Worm (Caenorhabditis elegans): ENCODE data around the gene alh-8.

Gene alh-8

ce11 chrII:11721604-11722003, 7.3 kb upstream of the alh-8 start:
- TF ChIP-seq lin-13 (GFP tag; optimal IDR thresholded peaks at IDR 0.05): no peak
- no peak for TF ChIP-seq nhr-129 (tag; optimal IDR thresholded peaks at IDR 0.05)
- no peak for TF ChIP-seq gmeb-1 (tag; optimal IDR thresholded peaks at IDR 0.05)
- no peak for TF ChIP-seq Y55F3AM.14 (GFP tag; optimal IDR thresholded peaks at IDR 0.05)
- no peak for TF ChIP-seq nhr-21 (tag; optimal IDR thresholded peaks at IDR 0.05)
- no peak for TF ChIP-seq lin-39 (tag; optimal IDR thresholded peaks at IDR 0.05)
- TF ChIP-seq F13H6.1 (tag; optimal IDR thresholded peaks at IDR 0.05): no peak
- TF ChIP-seq aly-2 (tag; optimal IDR thresholded peaks at IDR 0.05): no peak
- TF ChIP-seq nhr-11 (tag; optimal IDR thresholded peaks at IDR 0.05): no peak
- TF ChIP-seq elt-1 (tag; optimal IDR thresholded peaks at IDR 0.05): no peak
- TF ChIP-seq mdl-1 (tag; optimal IDR thresholded peaks at IDR 0.05): no peak
- TF ChIP-seq nhr-237 (tag; optimal IDR thresholded peaks at IDR 0.05): no peak
- no peak for TF ChIP-seq C34F6.9 (tag; optimal IDR thresholded peaks at IDR 0.05)
- TF ChIP-seq ztf-11 (tag; optimal IDR thresholded peaks at IDR 0.05): no peak
- TF ChIP-seq mab-5 (tag; optimal IDR thresholded peaks at IDR 0.05): no peak
- TF ChIP-seq mbf-1 (tag; optimal IDR thresholded peaks at IDR 0.05): no peak
- no peak for TF ChIP-seq R02D3.7 (tag; optimal IDR thresholded peaks at IDR 0.05)
- TF ChIP-seq nhr-6 (tag; optimal IDR thresholded peaks at IDR 0.05): no peak
- no peak for TF ChIP-seq ceh-82 (tag; optimal IDR thresholded peaks at IDR 0.05)
- TF ChIP-seq sem-4 (tag; optimal IDR thresholded peaks at IDR 0.05): no peak

ce11 chrII:11722164-11722563, 6.7 kb upstream of the alh-8 start:
- TF ChIP-seq mab-5 (tag; optimal IDR thresholded peaks at IDR 0.05) (no peak), C34F6.9 (tag; optimal IDR thresholded peaks at IDR 0.05) (peak; percentile 40), elt-3 (tag; optimal IDR thresholded peaks at IDR 0.05) (no peak), crh-2 (tag; optimal IDR thresholded peaks at IDR 0.05) (no peak), elt-1 (tag; optimal IDR thresholded peaks at IDR 0.05) (no peak), lin-11 (tag; optimal IDR thresholded peaks at IDR 0.05) (peak; percentile 7), nhr-11 (tag; optimal IDR thresholded peaks at IDR 0.05) (no peak), nhr-6 (tag; optimal IDR thresholded peaks at IDR 0.05) (no peak), ztf-4 (tag; optimal IDR thresholded peaks at IDR 0.05) (no peak), ama-1 (optimal IDR thresholded peaks at IDR 0.05) (no peak), peb-1 (tag; optimal IDR thresholded peaks at IDR 0.05) (no peak), mdl-1 (tag; optimal IDR thresholded peaks at IDR 0.05) (no peak), ztf-11 (tag; optimal IDR thresholded peaks at IDR 0.05) (no peak), ztf-1 (GFP tag; conservative IDR thresholded peaks at IDR 0.05) (no peak), F13H6.1 (tag; optimal IDR thresholded peaks at IDR 0.05) (no peak), lsy-2 (tag; optimal IDR thresholded peaks at IDR 0.05) (peak in 1 of 2 experiments; percentile 23), egl-27 (tag; optimal IDR thresholded peaks at IDR 0.05) (no peak), R02D3.7 (tag; optimal IDR thresholded peaks at IDR 0.05) (no peak), aly-2 (tag; optimal IDR thresholded peaks at IDR 0.05) (no peak), ceh-82 (tag; optimal IDR thresholded peaks at IDR 0.05) (no peak), fos-1 (tag; optimal IDR thresholded peaks at IDR 0.05) (no peak), nhr-129 (tag; optimal IDR thresholded peaks at IDR 0.05) (no peak), unc-62 (GFP tag; optimal IDR thresholded peaks at IDR 0.05) (no peak)

- TF ChIP-seq nhr-129 (tag; optimal IDR thresholded peaks at IDR 0.05) (peak; percentile 77), ama-1 (optimal IDR thresholded peaks at IDR 0.05) (no peak)
Observed at ce11 chrII:11723904-11724303, 5.0 kb upstream of the alh-8 start, which contains the start of gene ldh-1. ldh-1 (plus strand) TSS chrII:11724204.

DNA sequence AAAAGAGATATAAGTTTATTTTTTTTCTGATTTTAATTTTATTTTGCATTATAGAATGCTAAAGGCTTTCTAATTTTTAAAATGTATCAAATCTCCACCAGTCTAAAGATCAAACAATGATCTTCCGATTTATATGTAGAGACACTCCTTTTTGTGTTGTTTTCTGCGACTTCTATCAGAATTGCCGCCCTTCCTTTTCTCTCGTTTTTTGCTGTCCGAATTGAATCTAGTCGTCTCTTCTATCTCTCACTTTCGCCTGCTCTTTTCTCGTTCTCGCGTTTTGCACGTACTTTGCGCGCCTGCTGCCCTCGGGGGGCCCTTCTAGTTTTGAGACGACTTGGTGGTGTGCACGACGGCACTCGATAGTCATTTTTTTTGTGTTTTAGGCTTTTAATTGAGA, 4.5 kb upstream of the alh-8 start:
- TF ChIP-seq ceh-16 (tag; optimal IDR thresholded peaks at IDR 0.05): no peak
- no peak for TF ChIP-seq nhr-77 (tag; optimal IDR thresholded peaks at IDR 0.05)
- TF ChIP-seq snpc-4 (tag; optimal IDR thresholded peaks at IDR 0.05): no peak
- TF ChIP-seq nhr-129 (tag; optimal IDR thresholded peaks at IDR 0.05): peak; percentile 42
- no peak for TF ChIP-seq Y55F3AM.14 (GFP tag; optimal IDR thresholded peaks at IDR 0.05)
- TF ChIP-seq C34F6.9 (tag; optimal IDR thresholded peaks at IDR 0.05): peak; percentile 80
- no peak for TF ChIP-seq R02D3.7 (tag; optimal IDR thresholded peaks at IDR 0.05)
- no peak for TF ChIP-seq lin-39 (tag; optimal IDR thresholded peaks at IDR 0.05)
- TF ChIP-seq ztf-1 (GFP tag; conservative IDR thresholded peaks at IDR 0.05): no peak
- TF ChIP-seq unc-55 (GFP tag; optimal IDR thresholded peaks at IDR 0.05): peak; percentile 1
- TF ChIP-seq crh-2 (tag; optimal IDR thresholded peaks at IDR 0.05): peak; percentile 64
- no peak for TF ChIP-seq gmeb-1 (tag; optimal IDR thresholded peaks at IDR 0.05)
- no peak for TF ChIP-seq elt-1 (tag; optimal IDR thresholded peaks at IDR 0.05)
- no peak for TF ChIP-seq skn-1 (tag; optimal IDR thresholded peaks at IDR 0.05)
- no peak for TF ChIP-seq nhr-23 (tag; optimal IDR thresholded peaks at IDR 0.05)
- TF ChIP-seq lsy-2 (tag; optimal IDR thresholded peaks at IDR 0.05): peak in 1 of 2 experiments; percentile 65
- peak; percentile 3 for TF ChIP-seq lin-13 (GFP tag; optimal IDR thresholded peaks at IDR 0.05)
- TF ChIP-seq mab-5 (tag; optimal IDR thresholded peaks at IDR 0.05): peak; percentile 18
- TF ChIP-seq lin-11 (tag; optimal IDR thresholded peaks at IDR 0.05): no peak
- no peak for TF ChIP-seq ztf-11 (tag; optimal IDR thresholded peaks at IDR 0.05)
- no peak for TF ChIP-seq elt-3 (tag; optimal IDR thresholded peaks at IDR 0.05)
- no peak for TF ChIP-seq ama-1 (optimal IDR thresholded peaks at IDR 0.05)
- peak; percentile 41 for TF ChIP-seq egl-27 (tag; optimal IDR thresholded peaks at IDR 0.05)
- peak; percentile 39 for TF ChIP-seq F13H6.1 (tag; optimal IDR thresholded peaks at IDR 0.05)
- TF ChIP-seq blmp-1 (tag; optimal IDR thresholded peaks at IDR 0.05; ENCODE audit: insufficient read depth): peak; percentile 8
- peak; percentile 52 for TF ChIP-seq nhr-25 (tag; optimal IDR thresholded peaks at IDR 0.05)
- no peak for TF ChIP-seq sma-3 (GFP tag; optimal IDR thresholded peaks at IDR 0.05)
- peak; percentile 26 for TF ChIP-seq nhr-6 (tag; optimal IDR thresholded peaks at IDR 0.05)
- no peak for TF ChIP-seq nhr-10 (tag; optimal IDR thresholded peaks at IDR 0.05)
- peak; percentile 55 for TF ChIP-seq zag-1 (tag; optimal IDR thresholded peaks at IDR 0.05)
- no peak for TF ChIP-seq unc-39 (tag; optimal IDR thresholded peaks at IDR 0.05)
- no peak for TF ChIP-seq mbf-1 (tag; optimal IDR thresholded peaks at IDR 0.05)
- TF ChIP-seq ZK546.5 (tag; optimal IDR thresholded peaks at IDR 0.05): no peak
- no peak for TF ChIP-seq alr-1 (tag; optimal IDR thresholded peaks at IDR 0.05)

All from whole organism, L2 larva.